Worm (Caenorhabditis elegans): ENCODE measurements around the gene T25D1.1.

Gene T25D1.1

DNA sequence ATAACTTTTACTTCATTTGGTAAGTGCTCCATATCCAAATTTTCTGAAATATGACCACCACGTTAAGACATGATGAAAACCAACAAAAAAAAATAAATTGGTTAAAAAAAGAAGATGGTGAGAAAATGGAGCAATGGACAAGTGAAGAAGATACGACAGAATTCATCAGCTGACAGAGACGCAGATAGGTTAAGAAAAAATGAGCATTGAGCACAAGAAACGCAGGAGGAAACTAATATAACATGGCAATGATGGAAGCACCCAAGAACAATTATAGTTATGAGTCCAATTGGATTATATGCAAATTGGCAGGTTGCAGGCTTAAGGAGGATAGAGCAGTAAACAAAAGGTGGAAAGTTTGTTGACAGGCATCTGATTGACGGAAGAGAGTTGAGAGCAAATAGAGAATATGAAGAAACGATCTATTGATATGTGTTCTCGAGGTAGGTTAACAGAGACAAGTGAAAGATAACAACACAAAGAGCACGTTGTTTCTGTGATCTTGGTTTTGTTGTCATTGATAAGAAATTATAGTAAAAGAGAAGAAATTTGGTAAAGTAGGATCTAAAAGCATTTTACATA lies 34.3 kb downstream of the T25D1.1 start, which contains the start of gene K08B5.2:
K08B5.2 (minus strand) TSS at position 43 of the 582 bp plus-strand sequence.
- no peak for TF ChIP-seq nhr-232 (tag; optimal IDR thresholded peaks at IDR 0.05)
- no peak for TF ChIP-seq K09A11.1 (tag; optimal IDR thresholded peaks at IDR 0.05; ENCODE audit: insufficient read depth)
- TF ChIP-seq ceh-6 (GFP tag; optimal IDR thresholded peaks at IDR 0.05) = no peak
- TF ChIP-seq ceh-18 (tag; optimal IDR thresholded peaks at IDR 0.05) = peak; percentile 21
- TF ChIP-seq elt-2 (tag; optimal IDR thresholded peaks at IDR 0.05) = peak; percentile 41
- TF ChIP-seq unc-42 (tag; optimal IDR thresholded peaks at IDR 0.05) = peak; percentile 66
- TF ChIP-seq sox-2 (GFP tag; IDR thresholded peaks at IDR 0.05) = no peak
- TF ChIP-seq F13H6.1 (tag; optimal IDR thresholded peaks at IDR 0.05) = no peak
- TF ChIP-seq ceh-2 (tag; optimal IDR thresholded peaks at IDR 0.05) = no peak
- TF ChIP-seq ref-2 (tag; optimal IDR thresholded peaks at IDR 0.05) = no peak

DNA sequence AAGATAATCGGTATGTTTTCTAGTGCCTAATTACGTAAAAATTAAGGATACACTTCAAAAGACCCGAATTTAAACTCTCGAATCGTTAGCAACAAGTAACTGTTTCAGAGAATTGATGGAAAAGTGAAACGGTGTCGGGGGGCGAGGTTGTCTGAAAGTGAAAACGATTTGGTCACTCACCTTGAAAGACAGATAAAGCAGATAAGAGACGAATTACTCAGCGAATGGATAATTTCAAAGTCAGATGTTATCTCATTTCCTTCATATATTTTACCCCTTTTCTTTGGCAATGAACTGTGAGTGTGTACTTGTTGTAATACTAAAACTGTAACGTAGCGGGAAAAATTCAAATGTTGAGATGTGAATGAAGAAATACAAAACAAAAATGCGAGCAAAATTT lies 36.1 kb downstream of the T25D1.1 start:
- TF ChIP-seq pag-3 (tag; optimal IDR thresholded peaks at IDR 0.05; ENCODE audit: borderline replicate concordance) = no peak
- TF ChIP-seq rnt-1 (tag; optimal IDR thresholded peaks at IDR 0.05) = no peak

DNA sequence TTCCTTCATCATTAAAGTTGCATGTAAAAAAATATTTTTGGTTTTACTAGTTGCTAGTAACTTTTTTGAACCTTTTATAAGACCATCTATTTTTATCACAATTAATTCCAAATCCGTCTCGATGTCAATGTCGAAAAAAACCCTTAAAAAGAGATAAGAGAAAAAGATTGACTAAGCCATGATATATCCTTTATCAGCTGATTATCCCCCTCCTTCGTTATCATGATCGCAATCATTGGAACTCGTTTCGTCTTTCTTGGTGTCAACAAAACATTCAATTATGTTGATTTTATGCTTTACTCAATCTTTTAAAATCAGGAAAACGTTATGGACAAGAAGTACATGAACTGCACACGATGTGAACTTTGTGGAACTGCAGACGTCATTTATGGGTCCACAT lies 38.5 kb downstream of the T25D1.1 start, which contains the start of gene K08B5.1:
K08B5.1 (plus strand) TSS at position 318 of the 400 bp plus-strand sequence.
- TF ChIP-seq hlh-13 (GFP tag; optimal IDR thresholded peaks at IDR 0.05) (no peak), ref-2 (tag; optimal IDR thresholded peaks at IDR 0.05) (no peak), nhr-11 (tag; optimal IDR thresholded peaks at IDR 0.05) (no peak), syd-9 (tag; optimal IDR thresholded peaks at IDR 0.05) (no peak), ceh-22 (tag; optimal IDR thresholded peaks at IDR 0.05) (no peak), ama-1 (optimal IDR thresholded peaks at IDR 0.05) (no peak), ceh-14 (tag; optimal IDR thresholded peaks at IDR 0.05) (no peak), gmeb-2 (tag; optimal IDR thresholded peaks at IDR 0.05) (no peak), ceh-24 (tag; optimal IDR thresholded peaks at IDR 0.05) (no peak), ets-4 (tag; optimal IDR thresholded peaks at IDR 0.05) (no peak), ttx-3 (tag; optimal IDR thresholded peaks at IDR 0.05) (no peak)

DNA sequence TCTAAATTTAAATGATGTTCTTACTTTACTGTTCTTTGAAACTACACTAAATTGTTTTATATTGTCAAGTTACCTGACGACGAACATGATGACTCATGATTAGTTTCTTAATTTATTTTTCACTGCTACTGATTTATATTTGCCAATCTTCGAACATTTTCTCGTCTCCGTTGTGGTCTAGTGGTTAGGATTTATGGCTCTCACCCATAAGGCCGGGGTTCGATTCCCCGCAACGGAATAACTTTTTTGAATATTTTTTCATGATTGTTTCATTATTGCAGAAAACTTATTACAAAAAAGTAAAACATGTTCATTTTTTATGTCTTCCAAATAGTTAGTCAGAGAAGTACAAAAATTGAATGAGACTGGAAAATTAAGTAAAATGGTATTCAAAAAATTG lies 39.2 kb downstream of the T25D1.1 start:
- TF ChIP-seq hlh-30 (tag; optimal IDR thresholded peaks at IDR 0.05; ENCODE audit: insufficient read depth) = no peak
- TF ChIP-seq T23F11.4 (GFP tag; optimal IDR thresholded peaks at IDR 0.05) = no peak
- TF ChIP-seq unc-86 (tag; optimal IDR thresholded peaks at IDR 0.05) = no peak
- no peak for TF ChIP-seq ceh-34 (tag; optimal IDR thresholded peaks at IDR 0.05)
- TF ChIP-seq nhr-232 (tag; optimal IDR thresholded peaks at IDR 0.05) = no peak
- no peak for TF ChIP-seq sdc-2 (tag; optimal IDR thresholded peaks at IDR 0.05)
- TF ChIP-seq fkh-10 (GFP tag; optimal IDR thresholded peaks at IDR 0.05) = no peak
- TF ChIP-seq ceh-24 (tag; optimal IDR thresholded peaks at IDR 0.05) = no peak
- no peak for TF ChIP-seq npax-4 (tag; optimal IDR thresholded peaks at IDR 0.05)
- TF ChIP-seq K02D7.2 (tag; optimal IDR thresholded peaks at IDR 0.05) = no peak
- TF ChIP-seq ceh-19 (GFP tag; optimal IDR thresholded peaks at IDR 0.05) = no peak
- no peak for TF ChIP-seq unc-42 (tag; optimal IDR thresholded peaks at IDR 0.05)

DNA sequence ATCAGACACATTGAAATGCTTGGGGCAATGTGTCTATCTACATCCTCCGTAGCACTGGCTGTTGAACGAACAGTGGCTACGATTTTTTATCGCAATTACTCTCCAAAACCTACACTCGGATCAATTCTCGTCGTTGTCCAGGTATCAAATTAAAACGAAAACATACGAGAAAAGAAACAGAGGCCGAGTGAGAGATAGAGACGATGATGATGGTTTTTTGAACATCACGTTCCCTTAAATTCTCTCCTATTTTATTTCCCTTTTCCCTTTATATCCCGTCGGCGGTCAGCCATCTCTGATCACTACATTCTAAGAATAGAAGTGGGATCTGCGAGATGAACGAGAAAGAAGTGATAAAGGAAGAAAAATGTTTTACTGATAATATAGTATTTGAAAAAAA lies 39.8 kb downstream of the T25D1.1 start:
- TF ChIP-seq zip-5 (tag; optimal IDR thresholded peaks at IDR 0.05) (no peak), fkh-6 (tag; optimal IDR thresholded peaks at IDR 0.05) (no peak), hlh-30 (tag; optimal IDR thresholded peaks at IDR 0.05; ENCODE audit: insufficient read depth) (no peak), pha-2 (tag; optimal IDR thresholded peaks at IDR 0.05) (no peak), K02D7.2 (tag; optimal IDR thresholded peaks at IDR 0.05) (no peak), fax-1 (tag; optimal IDR thresholded peaks at IDR 0.05) (no peak), ceh-31 (tag; optimal IDR thresholded peaks at IDR 0.05) (no peak), unc-42 (tag; optimal IDR thresholded peaks at IDR 0.05) (no peak), ceh-18 (tag; optimal IDR thresholded peaks at IDR 0.05) (no peak), ceh-48 (tag; optimal IDR thresholded peaks at IDR 0.05) (no peak), che-1 (tag; optimal IDR thresholded peaks at IDR 0.05) (no peak), ref-2 (tag; optimal IDR thresholded peaks at IDR 0.05) (no peak), ceh-2 (tag; optimal IDR thresholded peaks at IDR 0.05) (no peak), tbx-2 (tag; optimal IDR thresholded peaks at IDR 0.05) (no peak), pag-3 (tag; optimal IDR thresholded peaks at IDR 0.05; ENCODE audit: borderline replicate concordance) (no peak)

All from whole organism, late embryonic.